Fruit fly (Drosophila melanogaster) whole organism, embryonic: ENCODE measurements around the gene Spps.

Experiments used
- Adf1 ChIP-seq: fragments of 200-800 bp; sonication (Bioruptor generic); IDR thresholded peaks from 2 replicates; pipeline ENCODE4 v1.3.6; 2022; ENCODE audit warnings: missing biosample characterization, missing genetic modification characterization
- Atf6 ChIP-seq: fragments of 200-800 bp; sonication (Bioruptor generic); IDR thresholded peaks from 2 replicates; pipeline ENCODE4 v1.3.6; 2022; ENCODE audit warnings: missing biosample characterization, missing genetic modification characterization
- BEAF-32 ChIP-seq: fragments of 200-800 bp; sonication (Bioruptor generic); optimal IDR thresholded peaks from 3 replicates; lab custom pipeline; 2017; ENCODE audit warnings: missing biosample characterization, missing genetic modification characterization, mild to moderate bottlenecking, moderate library complexity, missing genetic modification reagents
- Bgb ChIP-seq: fragments of 200-800 bp; sonication (Bioruptor generic); IDR thresholded peaks from 2 replicates; pipeline ENCODE4 v1.3.6; 2022; ENCODE audit warnings: missing biosample characterization, missing genetic modification characterization; ENCODE audit not compliant: partially characterized antibody
- CG1024 ChIP-seq: fragments of 200-800 bp; sonication (Bioruptor generic); IDR thresholded peaks from 2 replicates; pipeline ENCODE4 v1.3.6; 2022; ENCODE audit warnings: missing biosample characterization, missing genetic modification characterization
- CG11456 ChIP-seq: fragments of 200-800 bp; sonication (Bioruptor generic); IDR thresholded peaks from 3 replicates; pipeline ENCODE4 v1.3.6; 2022; ENCODE audit warnings: missing biosample characterization, missing genetic modification characterization
- CG12299 ChIP-seq: fragments of 200-800 bp; sonication (Bioruptor generic); optimal IDR thresholded peaks from 2 replicates; lab custom pipeline; 2018; ENCODE audit warnings: missing biosample characterization, mild to moderate bottlenecking, missing genetic modification characterization
- CG1233 ChIP-seq: fragments of 200-800 bp; sonication (Bioruptor generic); optimal IDR thresholded peaks from 4 replicates; lab custom pipeline; 2018; ENCODE audit warnings: missing biosample characterization, mild to moderate bottlenecking, missing genetic modification characterization
- CG13287 ChIP-seq: fragments of 200-800 bp; sonication (Bioruptor generic); IDR thresholded peaks from 2 replicates; pipeline ENCODE4 v1.3.6; 2022; ENCODE audit warnings: missing biosample characterization, missing genetic modification characterization; ENCODE audit not compliant: partially characterized antibody
- CG14441 ChIP-seq: fragments of 200-800 bp; sonication (Bioruptor generic); IDR thresholded peaks from 2 replicates; pipeline ENCODE4 v1.3.6; 2022; ENCODE audit warnings: missing biosample characterization, missing genetic modification characterization
- CG17186 ChIP-seq: fragments of 200-800 bp; sonication (Bioruptor generic); optimal IDR thresholded peaks from 3 replicates; lab custom pipeline; 2017; ENCODE audit warnings: missing biosample characterization, missing genetic modification reagents, missing genetic modification characterization
- CG18619 ChIP-seq: fragments of 200-800 bp; sonication (Bioruptor generic); optimal IDR thresholded peaks from 3 replicates; lab custom pipeline; 2017; ENCODE audit warnings: missing biosample characterization, mild to moderate bottlenecking, missing genetic modification characterization
- CG2889 ChIP-seq: fragments of 200-800 bp; sonication (Bioruptor generic); IDR thresholded peaks from 3 replicates; pipeline ENCODE4 v1.3.6; 2022; ENCODE audit warnings: missing biosample characterization, missing genetic modification characterization
- CG3281 ChIP-seq: fragments of 200-800 bp; sonication (Bioruptor generic); optimal IDR thresholded peaks from 3 replicates; lab custom pipeline; 2017; ENCODE audit warnings: missing biosample characterization, mild to moderate bottlenecking, missing genetic modification characterization
- CG5245 ChIP-seq: fragments of 200-800 bp; sonication (Bioruptor generic); optimal IDR thresholded peaks from 3 replicates; lab custom pipeline; 2016; ENCODE audit warnings: missing biosample characterization, missing genetic modification characterization
- CG6791 ChIP-seq: fragments of 200-800 bp; sonication (Bioruptor generic); IDR thresholded peaks from 3 replicates; pipeline ENCODE4 v1.3.6; 2022; ENCODE audit warnings: missing biosample characterization, missing genetic modification characterization; ENCODE audit not compliant: partially characterized antibody
- CG9932 ChIP-seq: fragments of 200-800 bp; sonication (Bioruptor generic); IDR thresholded peaks from 2 replicates; pipeline ENCODE4 v1.3.6; 2022; ENCODE audit warnings: missing biosample characterization, missing genetic modification characterization
- CHES-1-like ChIP-seq: fragments of 200-800 bp; sonication (Bioruptor generic); optimal IDR thresholded peaks from 2 replicates; lab custom pipeline; 2016; ENCODE audit warnings: missing biosample characterization, missing genetic modification characterization
- Dbx ChIP-seq: fragments of 200-800 bp; sonication (Bioruptor generic); IDR thresholded peaks from 3 replicates; pipeline ENCODE4 v1.3.6; 2022; ENCODE audit warnings: missing biosample characterization, missing genetic modification characterization
- Med ChIP-seq: fragments of 200-800 bp; sonication (Bioruptor generic); peaks from one replicate; lab custom pipeline; 2016; ENCODE audit warnings: missing biosample characterization, missing genetic modification characterization, mild to moderate bottlenecking, inconsistent platforms, moderate library complexity
- Mes4 ChIP-seq: fragments of 200-800 bp; sonication (Bioruptor generic); optimal IDR thresholded peaks from 2 replicates; lab custom pipeline; 2016; ENCODE audit warnings: missing biosample characterization, missing genetic modification characterization
- NC2α ChIP-seq: fragments of 200-800 bp; sonication (Bioruptor generic); optimal IDR thresholded peaks from 2 replicates; lab custom pipeline; 2016; ENCODE audit warnings: missing biosample characterization, missing genetic modification characterization
- Nf-YC ChIP-seq: fragments of 200-800 bp; optimal IDR thresholded peaks from 3 replicates; lab custom pipeline; 2019; ENCODE audit warnings: missing biosample characterization, mild to moderate bottlenecking, missing genetic modification characterization, moderate library complexity
- Opbp ChIP-seq: fragments of 200-800 bp; sonication (Bioruptor generic); IDR thresholded peaks from 3 replicates; pipeline ENCODE4 v1.3.6; 2022; ENCODE audit warnings: missing biosample characterization, missing genetic modification characterization; ENCODE audit not compliant: partially characterized antibody
- Scr ChIP-seq: fragments of 200-800 bp; sonication (Bioruptor generic); IDR thresholded peaks from 2 replicates; pipeline ENCODE4 v1.3.6; 2022; ENCODE audit warnings: missing biosample characterization, missing genetic modification characterization; ENCODE audit not compliant: partially characterized antibody
- Ssrp ChIP-seq: fragments of 200-800 bp; sonication (Bioruptor generic); optimal IDR thresholded peaks from 2 replicates; lab custom pipeline; 2018; ENCODE audit warnings: missing biosample characterization, mild to moderate bottlenecking, missing genetic modification characterization, moderate library complexity
- ase ChIP-seq: fragments of 200-800 bp; sonication (Bioruptor generic); IDR thresholded peaks from 3 replicates; pipeline ENCODE4 v1.3.6; 2022; ENCODE audit warnings: missing biosample characterization, missing genetic modification characterization
- ash1 ChIP-seq: fragments of 200-800 bp; sonication (Bioruptor generic); optimal IDR thresholded peaks from 2 replicates; lab custom pipeline; 2018; ENCODE audit warnings: missing biosample characterization, mild to moderate bottlenecking, missing genetic modification characterization
- br ChIP-seq: fragments of >200 bp; optimal IDR thresholded peaks from 2 replicates; lab custom pipeline; 2017
- btn ChIP-seq: fragments of 200-800 bp; sonication (Bioruptor generic); optimal IDR thresholded peaks from 2 replicates; lab custom pipeline; 2016; ENCODE audit warnings: missing biosample characterization, missing genetic modification characterization
- ci ChIP-seq: fragments of 200-800 bp; sonication (Bioruptor generic); IDR thresholded peaks from 3 replicates; pipeline ENCODE4 v1.3.6; 2022; ENCODE audit warnings: missing biosample characterization, missing genetic modification characterization
- cwo ChIP-seq: fragments of 200-800 bp; sonication (Bioruptor generic); optimal IDR thresholded peaks from 3 replicates; lab custom pipeline; 2017; ENCODE audit warnings: missing biosample characterization, missing genetic modification characterization, mild to moderate bottlenecking, moderate library complexity, missing genetic modification reagents
- dmrt99B ChIP-seq: fragments of 200-800 bp; sonication (Bioruptor generic); optimal IDR thresholded peaks from 2 replicates; lab custom pipeline; 2018; ENCODE audit warnings: missing biosample characterization, mild to moderate bottlenecking, missing genetic modification characterization, moderate library complexity
- dpn ChIP-seq, 2 experiments: fragments of 200-800 bp; sonication (Bioruptor generic); optimal IDR thresholded peaks; 3 replicates each; lab custom pipeline; 2016; ENCODE audit warnings: missing biosample characterization in 2 of 2, missing genetic modification characterization in 2 of 2
- fu2 ChIP-seq: fragments of 200-800 bp; sonication (Bioruptor generic); optimal IDR thresholded peaks from 2 replicates; lab custom pipeline; 2016; ENCODE audit warnings: missing biosample characterization, missing genetic modification characterization
- gcm ChIP-seq: fragments of 200-800 bp; sonication (Bioruptor generic); optimal IDR thresholded peaks from 2 replicates; lab custom pipeline; 2019; ENCODE audit warnings: missing biosample characterization, mild to moderate bottlenecking, missing genetic modification characterization, moderate library complexity
- her ChIP-seq: fragments of 200-800 bp; sonication (Bioruptor generic); optimal IDR thresholded peaks from 2 replicates; lab custom pipeline; 2016; ENCODE audit warnings: missing biosample characterization, missing genetic modification characterization
- hth ChIP-seq: fragments of >200 bp; optimal IDR thresholded peaks from 2 replicates; lab custom pipeline; 2017; ENCODE audit warnings: inconsistent platforms
- maf-S ChIP-seq: fragments of 200-800 bp; sonication (Bioruptor generic); optimal IDR thresholded peaks from 2 replicates; lab custom pipeline; 2016; ENCODE audit warnings: missing biosample characterization, missing genetic modification characterization
- mam ChIP-seq: fragments of 200-800 bp; sonication (Bioruptor generic); optimal IDR thresholded peaks from 3 replicates; lab custom pipeline; 2016; ENCODE audit warnings: missing biosample characterization, missing genetic modification characterization
- nmo ChIP-seq: fragments of 200-800 bp; sonication (Bioruptor generic); optimal IDR thresholded peaks from 2 replicates; lab custom pipeline; 2018; ENCODE audit warnings: missing biosample characterization, mild to moderate bottlenecking, missing genetic modification characterization, moderate library complexity
- p53 ChIP-seq: fragments of 200-800 bp; sonication (Bioruptor generic); optimal IDR thresholded peaks from 2 replicates; lab custom pipeline; 2016; ENCODE audit warnings: missing biosample characterization, missing genetic modification characterization
- pzg ChIP-seq: fragments of 200-800 bp; sonication (Bioruptor generic); optimal IDR thresholded peaks from 3 replicates; lab custom pipeline; 2018; ENCODE audit warnings: missing biosample characterization, mild to moderate bottlenecking, missing genetic modification characterization, moderate library complexity
- rib ChIP-seq: fragments of 200-800 bp; sonication (Bioruptor generic); IDR thresholded peaks from 2 replicates; pipeline ENCODE4 v1.3.6; 2022; ENCODE audit warnings: missing biosample characterization, missing genetic modification characterization
- sc ChIP-seq, 3 experiments: fragments of >200 bp in 2 of 3; fragments of 200-800 bp in 1 of 3; sonication (Bioruptor generic) in 1 of 3; optimal IDR thresholded peaks; 2 replicates in 2 of 3; 3 replicates in 1 of 3; lab custom pipeline; 2017; ENCODE audit warnings: mild to moderate bottlenecking in 1 of 3, missing biosample characterization in 1 of 3, missing genetic modification characterization in 1 of 3, missing genetic modification reagents in 1 of 3
- schlank ChIP-seq: fragments of 200-800 bp; sonication (Bioruptor generic); optimal IDR thresholded peaks from 2 replicates; lab custom pipeline; 2018; ENCODE audit warnings: missing biosample characterization, mild to moderate bottlenecking, missing genetic modification characterization
- slbo ChIP-seq: fragments of 200-800 bp; sonication (Bioruptor generic); IDR thresholded peaks from 2 replicates; pipeline ENCODE4 v1.3.6; 2022; ENCODE audit warnings: missing biosample characterization, missing genetic modification characterization
- tll ChIP-seq, 2 experiments: fragments of 200-800 bp in 1 of 2; fragments of >200 bp in 1 of 2; sonication (Bioruptor generic) in 1 of 2; optimal IDR thresholded peaks; 2 replicates each; lab custom pipeline; 2017 to 2019; ENCODE audit warnings: missing biosample characterization in 2 of 2, missing genetic modification characterization in 2 of 2, mild to moderate bottlenecking in 1 of 2, moderate library complexity in 1 of 2
- ttk ChIP-seq: fragments of 200-800 bp; sonication (Bioruptor generic); IDR thresholded peaks from 2 replicates; pipeline ENCODE4 v2.1.2; 2022; ENCODE audit warnings: missing biosample characterization, missing genetic modification characterization
- wek ChIP-seq: fragments of 200-800 bp; sonication (Bioruptor generic); optimal IDR thresholded peaks from 3 replicates; lab custom pipeline; 2018; ENCODE audit warnings: missing biosample characterization, mild to moderate bottlenecking, missing genetic modification characterization, moderate library complexity

Spps gene

dm6 chr3R:24252494-24252893 is 25.8 kb upstream of the Spps start, which contains the start of gene beta-PheRS (continued):
- TF ChIP-seq slbo (GFP tag; lab: Robert Waterston, UW) (peak; percentile 83), br (no peak), CG13287 (GFP tag; lab: Robert Waterston, UW) (peak; percentile 97), Mes4 (GFP tag; lab: Kevin White, UChicago) (peak; percentile 30), CG12299 (tag; lab: Kevin White, UChicago) (peak; percentile 20), Scr (GFP tag; lab: Robert Waterston, UW) (peak; percentile 92), BEAF-32 (GFP tag; lab: Kevin White, UChicago) (peak; percentile 95), Adf1 (GFP tag; lab: Robert Waterston, UW) (peak; percentile 59), CG6791 (GFP tag; lab: Robert Waterston, UW) (peak; percentile 96), rib (GFP tag; lab: Robert Waterston, UW) (peak; percentile 96), gcm (GFP tag; lab: Kevin White, UChicago) (no peak), CG9932 (GFP tag; lab: Robert Waterston, UW) (peak; percentile 86), p53 (GFP tag; lab: Kevin White, UChicago) (peak; percentile 43), CG14441 (GFP tag; lab: Robert Waterston, UW) (peak; percentile 39; the same call in 1 of the 2 replicates), ash1 (GFP tag; lab: Kevin White, UChicago) (peak; percentile 12), CG17186 (GFP tag; lab: Kevin White, UChicago) (peak; percentile 53), CG1233 (GFP tag; lab: Kevin White, UChicago) (no peak), dmrt99B (tag; lab: Kevin White, UChicago) (no peak), fu2 (peak; percentile 33), CG18619 (GFP tag; lab: Kevin White, UChicago) (no peak), ttk (GFP tag; lab: Robert Waterston, UW) (peak; percentile 9; the same call in 1 of the 2 replicates), mam (GFP tag; lab: Kevin White, UChicago) (peak; percentile 66), maf-S (GFP tag; lab: Kevin White, UChicago) (peak; percentile 47), dpn (GFP tag; optimal IDR thresholded peaks at IDR 0.05; lab: Kevin White, UChicago) (peak; percentile 71 to 72), Med (GFP tag; lab: Kevin White, UChicago) (peak; percentile 95), Dbx (GFP tag; lab: Robert Waterston, UW) (peak; percentile 88), wek (GFP tag; lab: Kevin White, UChicago) (peak; percentile 23), Bgb (GFP tag; lab: Robert Waterston, UW) (peak; percentile 96), schlank (tag; lab: Kevin White, UChicago) (no peak), hth (lab: Kevin White, UChicago) (no peak), Atf6 (no peak), CG3281 (GFP tag; lab: Kevin White, UChicago) (no peak), sc (optimal IDR thresholded peaks at IDR 0.05; lab: Kevin White, UChicago) (no peak), sc (GFP tag; optimal IDR thresholded peaks at IDR 0.05; lab: Kevin White, UChicago) (no peak), pzg (GFP tag; lab: Kevin White, UChicago) (peak; percentile 99), Opbp (GFP tag; lab: Robert Waterston, UW) (peak; percentile 94), CG5245 (GFP tag; lab: Kevin White, UChicago) (no peak), Nf-YC (tag; lab: Kevin White, UChicago) (no peak), CG1024 (GFP tag; lab: Robert Waterston, UW) (peak; percentile 70), CG2889 (GFP tag; lab: Robert Waterston, UW) (no peak), tll (GFP tag; optimal IDR thresholded peaks at IDR 0.05; lab: Kevin White, UChicago) (peak in 1 of 2 experiments; percentile 29), Ssrp (tag; lab: Kevin White, UChicago) (peak; percentile 23), her (GFP tag; lab: Kevin White, UChicago) (peak; percentile 62), cwo (GFP tag; lab: Kevin White, UChicago) (no peak), nmo (GFP tag; lab: Kevin White, UChicago) (peak; percentile 78), CG11456 (GFP tag; lab: Robert Waterston, UW) (peak; percentile 68; the same call in 2 of the 3 replicates), ci (GFP tag; lab: Robert Waterston, UW) (peak; percentile 79), NC2α (no peak), btn (GFP tag; lab: Kevin White, UChicago) (no peak), CHES-1-like (GFP tag; lab: Kevin White, UChicago) (peak; percentile 69), ase (GFP tag; lab: Robert Waterston, UW) (no peak)
